Worm (Caenorhabditis elegans) whole organism, L4 larva: Measurements from ENCODE around the gene C31E10.5.

Experiments
- R02D3.7 ChIP-seq: fragments of 150-350 bp; sonication (generic microtip); optimal IDR thresholded peaks from 3 replicates; lab custom pipeline; 2014; ENCODE audit warnings: missing biosample characterization, missing genetic modification characterization
- ama-1 ChIP-seq: fragments of 150-350 bp; optimal IDR thresholded peaks from 2 replicates; lab custom pipeline; 2014; ENCODE audit warnings: inconsistent platforms, mixed read lengths
- hlh-11 ChIP-seq: fragments of 200-800 bp; sonication (Bioruptor generic); optimal IDR thresholded peaks from 2 replicates; lab custom pipeline; 2018; ENCODE audit warnings: mild to moderate bottlenecking, missing genetic modification characterization, missing compliant biosample characterization
- nhr-77 ChIP-seq: fragments of 150-350 bp; optimal IDR thresholded peaks from 2 replicates; lab custom pipeline; 2014; ENCODE audit warnings: missing biosample characterization, missing genetic modification characterization
- spr-1 ChIP-seq: sonication (generic microtip); optimal IDR thresholded peaks from 2 replicates; lab custom pipeline; 2016; ENCODE audit warnings: mild to moderate bottlenecking, missing genetic modification characterization, missing compliant biosample characterization
- unc-39 ChIP-seq: sonication (generic microtip); optimal IDR thresholded peaks from 2 replicates; lab custom pipeline; 2017; ENCODE audit warnings: missing biosample characterization, missing genetic modification characterization
- zag-1 ChIP-seq: fragments of 150-350 bp; optimal IDR thresholded peaks from 2 replicates; lab custom pipeline; 2014; ENCODE audit warnings: missing biosample characterization, missing genetic modification characterization

DNA sequence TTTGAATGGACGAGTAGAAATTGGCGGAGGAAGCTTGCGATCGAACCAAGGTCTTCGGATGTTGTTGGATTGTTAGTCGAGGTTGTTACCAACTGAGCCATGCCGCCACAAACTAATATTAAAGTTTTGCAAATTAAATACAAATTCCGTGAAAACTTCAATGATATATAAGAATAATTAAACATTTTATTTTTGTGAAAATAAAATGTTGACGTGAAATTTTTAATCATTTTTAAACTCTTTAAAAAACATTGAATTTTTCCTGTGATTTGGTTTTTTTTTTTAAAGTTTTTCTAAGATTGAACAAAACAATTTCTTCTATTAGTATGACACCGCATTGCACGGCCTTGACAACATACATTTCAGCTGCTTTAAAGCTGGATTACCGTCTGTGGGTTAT lies 5.0 kb downstream of the C31E10.5 start, which contains the start of gene C31E10.11:
- no peak for TF ChIP-seq R02D3.7 (tag; lab: Kevin White, UChicago)
- no peak for TF ChIP-seq unc-39 (tag; lab: Kevin White, UChicago)
- no peak for TF ChIP-seq zag-1
- no peak for TF ChIP-seq nhr-77 (tag; lab: Kevin White, UChicago)
- TF ChIP-seq spr-1: no peak
- TF ChIP-seq hlh-11 (tag; lab: Kevin White, UChicago): no peak
- no peak for TF ChIP-seq ama-1 (lab: Kevin White, UChicago)
